Worm (Caenorhabditis elegans): ENCODE data around the gene tsp-4.

- no peak for TF ChIP-seq dpl-1 (GFP tag; optimal IDR thresholded peaks at IDR 0.05)
- TF ChIP-seq fkh-10 (GFP tag; optimal IDR thresholded peaks at IDR 0.05): no peak
- no peak for TF ChIP-seq nhr-76 (tag; optimal IDR thresholded peaks at IDR 0.05)
- no peak for TF ChIP-seq ztf-11 (tag; optimal IDR thresholded peaks at IDR 0.05)
- no peak for TF ChIP-seq pqm-1 (tag; optimal IDR thresholded peaks at IDR 0.05)
- no peak for TF ChIP-seq hlh-4 (tag; optimal IDR thresholded peaks at IDR 0.05)
- no peak for TF ChIP-seq nhr-77 (tag; optimal IDR thresholded peaks at IDR 0.05)
- TF ChIP-seq lir-3 (tag; optimal IDR thresholded peaks at IDR 0.05; ENCODE audit: poor library complexity): no peak
- no peak for TF ChIP-seq zag-1 (tag; optimal IDR thresholded peaks at IDR 0.05)
- TF ChIP-seq unc-86 (tag; optimal IDR thresholded peaks at IDR 0.05): no peak
- no peak for TF ChIP-seq mdl-1 (tag; optimal IDR thresholded peaks at IDR 0.05)
- TF ChIP-seq sup-37 (GFP tag; optimal IDR thresholded peaks at IDR 0.05): no peak
- TF ChIP-seq elt-2 (tag; optimal IDR thresholded peaks at IDR 0.05): no peak
- no peak for TF ChIP-seq nhr-90 (tag; optimal IDR thresholded peaks at IDR 0.05; ENCODE audit: poor library complexity)
Measured at ce11 chrIV:12565933-12566540, 46.0 kb upstream of the tsp-4 start, which contains the start of gene eak-7.

Data from whole organism, L1 larva.